Worm (Caenorhabditis elegans): Measurements from ENCODE around the gene pld-1.

- TF ChIP-seq dao-5 (tag; optimal IDR thresholded peaks at IDR 0.05): no peak
- TF ChIP-seq him-1 (tag; optimal IDR thresholded peaks at IDR 0.05): no peak
- no peak for TF ChIP-seq W03F9.2 (tag; optimal IDR thresholded peaks at IDR 0.05)
Observed at ce11 chrII:5049249-5049648, 42.2 kb downstream of the pld-1 start.
